Fruit fly (Drosophila melanogaster): Measurements from ENCODE around the gene Cht7.

Cht7 gene

DNA sequence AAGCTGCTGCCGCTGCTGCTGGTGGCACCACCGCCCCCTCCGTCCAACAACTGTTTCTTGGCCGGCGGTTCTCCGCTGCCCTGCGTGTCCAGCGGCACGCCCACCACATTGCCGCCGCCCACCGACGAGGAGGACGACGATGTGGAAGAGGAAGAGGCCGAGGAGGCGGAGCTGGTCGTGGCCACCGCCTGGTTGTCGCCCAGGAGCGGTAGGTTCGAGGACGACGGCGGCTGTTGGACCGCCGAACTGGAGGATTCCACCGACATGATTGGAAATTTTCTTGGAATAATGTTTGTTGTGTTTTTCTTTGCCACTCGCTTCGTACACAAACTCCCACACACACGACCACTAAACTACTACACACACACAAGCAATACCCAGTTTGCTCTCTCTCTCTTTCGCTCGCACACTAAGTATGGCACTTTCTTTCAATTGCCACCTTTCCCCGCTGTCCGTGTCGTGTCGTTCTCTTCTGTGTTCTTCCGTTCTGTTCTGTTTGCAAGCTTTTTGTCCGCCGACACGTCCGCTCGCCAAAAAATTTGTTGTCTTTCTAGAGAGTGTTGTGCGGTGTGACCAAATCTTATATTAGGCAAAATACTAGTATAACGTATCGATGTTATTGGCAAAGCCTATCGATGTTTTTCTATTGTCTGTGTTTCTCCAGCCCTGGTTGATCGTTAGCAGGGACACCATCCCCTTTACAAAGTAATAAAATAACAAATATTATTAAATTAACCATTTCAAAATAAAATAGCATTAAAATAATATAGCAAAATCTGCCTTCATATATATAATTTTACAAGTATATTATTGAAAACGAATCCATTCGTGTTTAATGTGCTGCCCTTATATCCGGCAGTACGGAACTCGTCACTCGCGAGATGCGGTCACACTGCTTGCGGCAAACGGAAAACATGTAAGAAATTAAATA, 36.2 kb downstream of the Cht7 start, which contains the start of the genes CG32486 and PAN3 (continued):
- TF ChIP-seq CG5180 (GFP tag; optimal IDR thresholded peaks at IDR 0.05) (peak; percentile 19), eve (GFP tag; optimal IDR thresholded peaks at IDR 0.05) (no peak), crol (GFP tag; IDR thresholded peaks at IDR 0.05) (peak; percentile 97), bsh (GFP tag; optimal IDR thresholded peaks at IDR 0.05) (peak in 1 of 2 experiments; percentile 14), Sin3A (optimal IDR thresholded peaks at IDR 0.05) (peak; percentile 85), HHEX (GFP tag; optimal IDR thresholded peaks at IDR 0.05) (peak; percentile 47), Chrac-16 (GFP tag; optimal IDR thresholded peaks at IDR 0.05) (no peak), stc (GFP tag; IDR thresholded peaks at IDR 0.05) (peak; percentile 64; the same call in 1 of the 2 replicates), CG11723 (GFP tag; optimal IDR thresholded peaks at IDR 0.05) (peak; percentile 4), Ada2b (GFP tag; IDR thresholded peaks at IDR 0.05) (no peak), Sry-β (GFP tag; optimal IDR thresholded peaks at IDR 0.05) (no peak), CG6175 (GFP tag; IDR thresholded peaks at IDR 0.05) (no peak; the same call in 2 of the 3 replicates), CG14050 (GFP tag; IDR thresholded peaks at IDR 0.05) (no peak), disco-r (GFP tag; optimal IDR thresholded peaks at IDR 0.05) (peak; percentile 6), CG30431 (GFP tag; optimal IDR thresholded peaks at IDR 0.05) (no peak), CG12391 (tag; optimal IDR thresholded peaks at IDR 0.05) (peak; percentile 76), bowl (GFP tag; IDR thresholded peaks at IDR 0.05) (no peak), Hr78 (GFP tag; optimal IDR thresholded peaks at IDR 0.05) (peak in 1 of 2 experiments; percentile 5), CG9797 (GFP tag; optimal IDR thresholded peaks at IDR 0.05) (peak; percentile 100), MTF-1 (GFP tag; optimal IDR thresholded peaks at IDR 0.05; ENCODE audit: borderline replicate concordance) (peak; percentile 77), pum (GFP tag; optimal IDR thresholded peaks at IDR 0.05) (no peak), jigr1 (GFP tag; IDR thresholded peaks at IDR 0.05) (no peak), NK7.1 (GFP tag; optimal IDR thresholded peaks at IDR 0.05) (no peak), unc-4 (GFP tag; IDR thresholded peaks at IDR 0.05; ENCODE audit: partially characterized antibody) (peak; percentile 89), CG3847 (GFP tag; IDR thresholded peaks at IDR 0.05) (peak; percentile 72), tx (GFP tag; optimal IDR thresholded peaks at IDR 0.05) (no peak), Dp (GFP tag; optimal IDR thresholded peaks at IDR 0.05) (peak; percentile 61), CoRest (tag; optimal IDR thresholded peaks at IDR 0.05) (peak; percentile 76), usp (GFP tag; optimal IDR thresholded peaks at IDR 0.05) (no peak), Rx (GFP tag; IDR thresholded peaks at IDR 0.05) (0 out of 2 replicates have a peak, but pooled peaks have one; percentile 33), Pdp1 (GFP tag; optimal IDR thresholded peaks at IDR 0.05) (peak in 1 of 2 experiments; percentile 41), ash1 (GFP tag; optimal IDR thresholded peaks at IDR 0.05) (peak; percentile 66), CG10431 (GFP tag; optimal IDR thresholded peaks at IDR 0.05) (peak; percentile 62), dimm (GFP tag; IDR thresholded peaks at IDR 0.05) (no peak), CG10209 (GFP tag; optimal IDR thresholded peaks at IDR 0.05) (peak; percentile 48), Dref (GFP tag; IDR thresholded peaks at IDR 0.05) (peak; percentile 95), CG18619 (GFP tag; optimal IDR thresholded peaks at IDR 0.05) (peak; percentile 22), CG33213 (GFP tag; optimal IDR thresholded peaks at IDR 0.05) (peak; percentile 48), sc (optimal IDR thresholded peaks at IDR 0.05) (no peak), sc (GFP tag; optimal IDR thresholded peaks at IDR 0.05) (no peak), Gsc (GFP tag; IDR thresholded peaks at IDR 0.05) (no peak), NfI (GFP tag; optimal IDR thresholded peaks at IDR 0.05) (peak; percentile 45), CG2129 (GFP tag; IDR thresholded peaks at IDR 0.05; ENCODE audit: partially characterized antibody) (peak; percentile 71), CG3995 (GFP tag; optimal IDR thresholded peaks at IDR 0.05) (peak; percentile 62), fd96Cb (tag; optimal IDR thresholded peaks at IDR 0.05) (no peak), CG10147 (GFP tag; optimal IDR thresholded peaks at IDR 0.05) (peak; percentile 51), CG15011 (GFP tag; optimal IDR thresholded peaks at IDR 0.05) (peak; percentile 11), CG12659 (GFP tag; optimal IDR thresholded peaks at IDR 0.05) (peak; percentile 93)

Measured in whole organism, embryonic.